Worm (Caenorhabditis elegans) whole organism, late embryonic: ENCODE data around the gene F17E9.4.

Experiments used
- C38D4.7 ChIP-seq: fragments of 200-800 bp; sonication (Bioruptor generic); optimal IDR thresholded peaks from 2 replicates; lab custom pipeline; 2018; ENCODE audit warnings: mild to moderate bottlenecking, missing genetic modification characterization, moderate library complexity, missing compliant biosample characterization
- K02D7.2 ChIP-seq: sonication (generic microtip); optimal IDR thresholded peaks from 2 replicates; lab custom pipeline; 2017; ENCODE audit warnings: mild to moderate bottlenecking, missing genetic modification characterization, missing compliant biosample characterization
- K09A11.1 ChIP-seq: sonication (generic microtip); optimal IDR thresholded peaks from 2 replicates; lab custom pipeline; 2017; ENCODE audit warnings: antibody characterized with exemption, mild to moderate bottlenecking, missing genetic modification characterization, missing compliant biosample characterization; ENCODE audit not compliant: insufficient read depth
- T23F11.4 ChIP-seq: fragments of 200-800 bp; sonication (Bioruptor generic); optimal IDR thresholded peaks from 2 replicates; lab custom pipeline; 2018; ENCODE audit warnings: mild to moderate bottlenecking, missing genetic modification characterization, missing compliant biosample characterization
- Y22D7AL.16 ChIP-seq: sonication (generic microtip); optimal IDR thresholded peaks from 2 replicates; lab custom pipeline; 2016; ENCODE audit warnings: missing genetic modification characterization, missing compliant biosample characterization
- ahr-1 ChIP-seq: sonication (generic microtip); optimal IDR thresholded peaks from 2 replicates; lab custom pipeline; 2016; ENCODE audit warnings: missing genetic modification characterization, missing compliant biosample characterization
- ama-1 ChIP-seq: fragments of 150-350 bp; optimal IDR thresholded peaks from 2 replicates; lab custom pipeline; 2014
- ceh-14 ChIP-seq: sonication (generic microtip); optimal IDR thresholded peaks from 2 replicates; lab custom pipeline; 2016; ENCODE audit warnings: missing genotype, missing genetic modification characterization, missing compliant biosample characterization
- ceh-19 ChIP-seq: fragments of 200-800 bp; sonication (Bioruptor generic); optimal IDR thresholded peaks from 2 replicates; lab custom pipeline; 2018; ENCODE audit warnings: mild to moderate bottlenecking, missing genetic modification characterization, missing compliant biosample characterization
- ceh-2 ChIP-seq: sonication (generic microtip); optimal IDR thresholded peaks from 2 replicates; lab custom pipeline; 2016; ENCODE audit warnings: missing genotype, missing genetic modification characterization, missing compliant biosample characterization
- ceh-22 ChIP-seq: sonication (generic microtip); optimal IDR thresholded peaks from 2 replicates; lab custom pipeline; 2017; ENCODE audit warnings: missing biosample characterization, missing genetic modification characterization
- ceh-24 ChIP-seq: sonication (generic microtip); optimal IDR thresholded peaks from 2 replicates; lab custom pipeline; 2016; ENCODE audit warnings: mild to moderate bottlenecking, missing genetic modification characterization, missing compliant biosample characterization
- ceh-31 ChIP-seq: sonication (generic microtip); optimal IDR thresholded peaks from 2 replicates; lab custom pipeline; 2016; ENCODE audit warnings: missing genetic modification characterization, missing compliant biosample characterization
- ceh-45 ChIP-seq: fragments of 200-800 bp; sonication (Bioruptor generic); IDR thresholded peaks from 2 replicates; pipeline ENCODE4 v1.3.6; 2022; ENCODE audit warnings: missing genetic modification reagents, missing genetic modification characterization, missing compliant biosample characterization
- ceh-48 ChIP-seq: sonication (generic microtip); optimal IDR thresholded peaks from 2 replicates; lab custom pipeline; 2016; ENCODE audit warnings: missing genetic modification characterization, inconsistent platforms, missing compliant biosample characterization
- ceh-6 ChIP-seq: fragments of 200-800 bp; sonication (Bioruptor generic); optimal IDR thresholded peaks from 2 replicates; lab custom pipeline; 2018; ENCODE audit warnings: mild to moderate bottlenecking, missing genetic modification characterization, missing compliant biosample characterization
- ceh-9 ChIP-seq: sonication (generic microtip); optimal IDR thresholded peaks from 2 replicates; lab custom pipeline; 2016; ENCODE audit warnings: mild to moderate bottlenecking, missing genetic modification characterization, inconsistent platforms, missing compliant biosample characterization
- elt-4 ChIP-seq: sonication (generic microtip); optimal IDR thresholded peaks from 2 replicates; lab custom pipeline; 2016; ENCODE audit warnings: missing genetic modification characterization, missing compliant biosample characterization
- ets-4 ChIP-seq: sonication (generic microtip); optimal IDR thresholded peaks from 2 replicates; lab custom pipeline; 2016; ENCODE audit warnings: missing genetic modification characterization, missing compliant biosample characterization
- fkh-6 ChIP-seq: sonication (generic microtip); optimal IDR thresholded peaks from 2 replicates; lab custom pipeline; 2016; ENCODE audit warnings: missing genetic modification characterization, missing compliant biosample characterization
- hlh-13 ChIP-seq: fragments of 200-800 bp; sonication (Bioruptor generic); optimal IDR thresholded peaks from 2 replicates; lab custom pipeline; 2018; ENCODE audit warnings: mild to moderate bottlenecking, missing genetic modification characterization, missing compliant biosample characterization
- hlh-30 ChIP-seq: sonication (generic microtip); optimal IDR thresholded peaks from 2 replicates; lab custom pipeline; 2017; ENCODE audit warnings: antibody characterized with exemption, missing genetic modification characterization, missing compliant biosample characterization; ENCODE audit not compliant: insufficient read depth
- hlh-6 ChIP-seq: sonication (generic microtip); optimal IDR thresholded peaks from 2 replicates; lab custom pipeline; 2016; ENCODE audit warnings: missing genotype, missing genetic modification characterization, missing compliant biosample characterization
- madf-2 ChIP-seq: sonication (generic microtip); optimal IDR thresholded peaks from 2 replicates; lab custom pipeline; 2017; ENCODE audit warnings: missing genetic modification characterization, missing compliant biosample characterization
- mec-3 ChIP-seq: sonication (generic microtip); optimal IDR thresholded peaks from 2 replicates; lab custom pipeline; 2016; ENCODE audit warnings: borderline replicate concordance, missing genetic modification characterization, missing compliant biosample characterization
- nfya-1 ChIP-seq: sonication (generic microtip); optimal IDR thresholded peaks from 2 replicates; lab custom pipeline; 2017; ENCODE audit warnings: missing genetic modification characterization, mild to moderate bottlenecking, missing compliant biosample characterization, antibody characterized with exemption, moderate library complexity
- nhr-11 ChIP-seq: fragments of 150-350 bp; optimal IDR thresholded peaks from 2 replicates; lab custom pipeline; 2014; ENCODE audit warnings: missing biosample characterization, missing genetic modification characterization
- nhr-232 ChIP-seq: sonication (generic microtip); optimal IDR thresholded peaks from 2 replicates; lab custom pipeline; 2016; ENCODE audit warnings: missing genetic modification characterization, missing compliant biosample characterization
- npax-4 ChIP-seq: sonication (generic microtip); optimal IDR thresholded peaks from 2 replicates; lab custom pipeline; 2016; ENCODE audit warnings: missing genetic modification characterization, missing compliant biosample characterization
- odd-2 ChIP-seq: sonication (generic microtip); optimal IDR thresholded peaks from 2 replicates; lab custom pipeline; 2017; ENCODE audit warnings: antibody characterized with exemption, mild to moderate bottlenecking, missing genetic modification characterization, missing compliant biosample characterization
- pax-1 ChIP-seq: fragments of 150-350 bp; optimal IDR thresholded peaks from 2 replicates; lab custom pipeline; 2014; ENCODE audit warnings: missing biosample characterization, missing genetic modification characterization
- pha-2 ChIP-seq: sonication (generic microtip); optimal IDR thresholded peaks from 2 replicates; lab custom pipeline; 2017; ENCODE audit warnings: mild to moderate bottlenecking, missing genetic modification characterization, missing compliant biosample characterization
- pha-4 ChIP-seq: fragments of 150-350 bp; optimal IDR thresholded peaks from 2 replicates; lab custom pipeline; 2018; ENCODE audit warnings: missing biosample characterization, missing genetic modification reagents, missing genetic modification characterization
- pros-1 ChIP-seq: fragments of 150-350 bp; optimal IDR thresholded peaks from 2 replicates; lab custom pipeline; 2014; ENCODE audit warnings: missing biosample characterization, missing genetic modification reagents, missing genetic modification characterization
- rnt-1 ChIP-seq: sonication (generic microtip); optimal IDR thresholded peaks from 2 replicates; lab custom pipeline; 2016; ENCODE audit warnings: missing genetic modification characterization, missing compliant biosample characterization
- sdc-2 ChIP-seq: sonication (generic microtip); optimal IDR thresholded peaks from 2 replicates; lab custom pipeline; 2016; ENCODE audit warnings: missing genotype, missing genetic modification characterization, missing compliant biosample characterization
- sox-2 ChIP-seq: fragments of 200-800 bp; sonication (Bioruptor generic); IDR thresholded peaks from 2 replicates; pipeline ENCODE4 v1.3.6; 2022; ENCODE audit warnings: missing genetic modification reagents, missing genetic modification characterization, missing compliant biosample characterization
- sox-4 ChIP-seq: sonication (generic microtip); optimal IDR thresholded peaks from 2 replicates; lab custom pipeline; 2017; ENCODE audit warnings: mild to moderate bottlenecking, missing genetic modification characterization, inconsistent platforms, missing compliant biosample characterization
- syd-9 ChIP-seq: sonication (generic microtip); optimal IDR thresholded peaks from 2 replicates; lab custom pipeline; 2016; ENCODE audit warnings: mild to moderate bottlenecking, missing genetic modification characterization, moderate library complexity, missing compliant biosample characterization
- tbx-2 ChIP-seq: sonication (generic microtip); optimal IDR thresholded peaks from 2 replicates; lab custom pipeline; 2016; ENCODE audit warnings: missing genetic modification characterization, missing compliant biosample characterization
- tbx-7 ChIP-seq: sonication (generic microtip); optimal IDR thresholded peaks from 2 replicates; lab custom pipeline; 2016; ENCODE audit warnings: missing genotype, missing genetic modification characterization, missing compliant biosample characterization
- unc-3 ChIP-seq, 2 experiments: fragments of 200-800 bp in 1 of 2; sonication (Bioruptor generic) in 1 of 2; sonication (generic microtip) in 1 of 2; conservative IDR thresholded peaks in 1 of 2; optimal IDR thresholded peaks in 1 of 2; 2 replicates each; pipeline versions ENCODE4 v1.3.6 to Lab custom; 2016 to 2022; ENCODE audit warnings: missing compliant biosample characterization in 2 of 2, missing genetic modification characterization in 2 of 2, missing genetic modification reagents in 1 of 2
- unc-55 ChIP-seq: sonication (generic microtip); optimal IDR thresholded peaks from 2 replicates; lab custom pipeline; 2017; ENCODE audit warnings: missing biosample characterization, missing genetic modification reagents, missing genetic modification characterization
- zip-5 ChIP-seq: sonication (generic microtip); optimal IDR thresholded peaks from 2 replicates; lab custom pipeline; 2016; ENCODE audit warnings: missing genetic modification characterization, missing compliant biosample characterization

Gene F17E9.4

DNA sequence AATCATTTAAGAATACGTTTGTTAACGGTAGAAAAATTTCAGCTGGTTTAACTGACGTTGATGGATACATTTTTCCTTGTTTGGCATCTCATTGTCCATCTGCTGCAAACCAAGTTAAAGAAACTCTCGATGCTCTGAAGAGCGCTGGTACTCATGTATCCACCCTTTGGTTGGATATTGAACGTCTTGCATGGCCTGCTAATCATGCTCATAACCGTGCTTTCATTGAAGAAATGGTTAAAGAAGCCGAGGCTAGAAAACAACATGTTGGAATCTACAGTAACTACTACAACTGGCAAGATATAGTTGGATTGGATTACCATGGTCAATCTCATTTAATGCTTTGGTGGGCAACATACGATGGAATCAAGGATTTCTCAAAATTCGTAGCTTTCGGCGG is 15.1 kb upstream of the F17E9.4 start:
- TF ChIP-seq ceh-19 (GFP tag; lab: Kevin White, UChicago), result no peak
- no peak for TF ChIP-seq tbx-2 (tag; lab: Kevin White, UChicago)
- TF ChIP-seq pros-1 (tag; lab: Kevin White, UChicago), result no peak
- no peak for TF ChIP-seq ceh-24 (tag; lab: Kevin White, UChicago)
- no peak for TF ChIP-seq K02D7.2 (tag; lab: Kevin White, UChicago)
- no peak for TF ChIP-seq sox-2 (GFP tag; lab: Robert Waterston, UW)
- no peak for TF ChIP-seq ceh-22
- TF ChIP-seq mec-3 (tag; lab: Kevin White, UChicago), result no peak
- no peak for TF ChIP-seq unc-55 (GFP tag; lab: Kevin White, UChicago)
- TF ChIP-seq hlh-6 (tag; lab: Kevin White, UChicago), result no peak
- no peak for TF ChIP-seq npax-4
- no peak for TF ChIP-seq ceh-2 (tag; lab: Kevin White, UChicago)

DNA sequence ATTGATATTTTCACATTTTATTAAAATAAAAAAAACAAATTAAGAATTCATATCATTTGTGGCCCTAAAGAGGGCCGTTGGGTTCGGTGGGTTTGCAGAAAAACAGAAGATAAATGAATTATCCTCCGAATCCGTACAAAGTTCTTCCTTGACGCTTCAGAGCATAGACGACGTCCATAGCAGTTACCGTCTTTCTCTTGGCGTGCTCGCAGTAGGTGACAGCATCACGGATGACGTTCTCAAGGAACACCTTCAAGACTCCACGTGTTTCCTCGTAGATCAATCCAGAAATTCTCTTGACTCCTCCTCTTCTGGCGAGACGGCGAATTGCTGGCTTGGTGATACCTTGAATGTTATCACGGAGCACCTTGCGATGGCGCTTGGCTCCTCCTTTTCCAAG is 14.6 kb upstream of the F17E9.4 start:
- TF ChIP-seq ama-1 (lab: Kevin White, UChicago) (peak; percentile 35), tbx-2 (tag; lab: Kevin White, UChicago) (no peak)

DNA sequence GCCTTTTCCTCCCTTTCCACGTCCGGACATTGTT is 14.4 kb upstream of the F17E9.4 start, which contains the start of gene his-31:
Gene his-31 (minus strand): TSS at position 30 of the 34 bp plus-strand sequence.
- TF ChIP-seq ceh-45, result no peak
- no peak for TF ChIP-seq Y22D7AL.16 (tag; lab: Kevin White, UChicago)
- no peak for TF ChIP-seq ceh-6 (GFP tag; lab: Kevin White, UChicago)

DNA sequence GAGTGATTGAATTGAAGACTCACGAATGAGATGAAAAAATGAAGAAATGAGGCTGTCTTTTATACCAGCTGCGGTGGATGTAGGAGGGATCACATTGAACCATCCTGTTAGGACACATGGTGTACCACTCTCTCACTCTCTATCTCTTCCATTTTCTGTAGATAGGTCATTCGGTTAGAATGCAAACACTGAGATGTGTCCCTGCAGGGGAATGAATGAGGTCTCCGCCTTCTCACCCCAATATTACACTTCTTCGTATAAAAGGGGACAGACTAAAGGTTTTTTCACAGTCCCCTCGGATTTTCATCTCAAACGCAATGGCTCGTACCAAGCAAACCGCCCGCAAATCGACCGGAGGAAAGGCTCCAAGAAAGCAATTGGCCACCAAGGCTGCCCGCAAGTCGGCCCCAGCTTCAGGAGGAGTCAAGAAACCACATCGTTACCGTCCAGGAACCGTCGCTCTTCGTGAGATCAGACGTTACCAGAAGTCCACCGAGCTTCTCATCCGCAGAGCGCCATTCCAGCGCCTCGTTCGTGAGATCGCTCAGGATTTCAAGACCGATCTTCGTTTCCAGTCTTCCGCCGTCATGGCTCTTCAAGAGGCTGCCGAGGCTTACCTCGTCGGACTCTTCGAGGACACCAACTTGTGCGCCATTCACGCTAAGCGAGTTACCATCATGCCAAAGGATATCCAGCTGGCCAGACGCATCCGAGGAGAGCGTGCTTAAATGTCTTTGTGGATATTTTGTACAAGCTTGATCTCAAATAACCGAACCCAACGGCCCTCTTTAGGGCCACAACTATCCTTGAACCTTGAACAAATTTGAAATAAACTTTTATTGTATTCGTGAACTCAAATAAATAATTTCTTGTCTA is 13.9 kb upstream of the F17E9.4 start, which contains the start of gene his-32:
Gene his-32 (plus strand): TSS at position 318 of the 876 bp plus-strand sequence.
- peak; percentile 83 for TF ChIP-seq hlh-30 (tag; lab: Kevin White, UChicago)
- no peak for TF ChIP-seq ceh-24 (tag; lab: Kevin White, UChicago)
- TF ChIP-seq odd-2 (tag; lab: Kevin White, UChicago), result no peak
- TF ChIP-seq hlh-13 (GFP tag; lab: Kevin White, UChicago), result no peak
- peak; percentile 86 for TF ChIP-seq ceh-31 (tag; lab: Kevin White, UChicago)
- TF ChIP-seq npax-4, result no peak
- no peak for TF ChIP-seq madf-2
- TF ChIP-seq C38D4.7 (GFP tag; lab: Kevin White, UChicago), result no peak
- TF ChIP-seq unc-55 (GFP tag; lab: Kevin White, UChicago), result peak; percentile 19
- TF ChIP-seq ceh-14 (tag; lab: Kevin White, UChicago), result no peak
- TF ChIP-seq pax-1 (tag; lab: Kevin White, UChicago), result peak; percentile 85
- TF ChIP-seq ceh-9, result no peak
- no peak for TF ChIP-seq T23F11.4 (GFP tag; lab: Kevin White, UChicago)
- no peak for TF ChIP-seq ceh-48
- no peak for TF ChIP-seq ahr-1
- peak; percentile 83 for TF ChIP-seq sox-2 (GFP tag; lab: Robert Waterston, UW)
- peak; percentile 34 for TF ChIP-seq rnt-1
- TF ChIP-seq sox-4 (tag; lab: Kevin White, UChicago), result no peak
- no peak for TF ChIP-seq unc-3 (GFP tag; conservative IDR thresholded peaks at IDR 0.05; lab: Robert Waterston, UW)
- no peak for TF ChIP-seq unc-3 (tag; optimal IDR thresholded peaks at IDR 0.05; lab: Kevin White, UChicago)
- TF ChIP-seq hlh-6 (tag; lab: Kevin White, UChicago), result no peak
- TF ChIP-seq ceh-45, result no peak
- TF ChIP-seq pha-4, result no peak
- no peak for TF ChIP-seq zip-5 (tag; lab: Kevin White, UChicago)
- no peak for TF ChIP-seq mec-3 (tag; lab: Kevin White, UChicago)
- TF ChIP-seq nhr-232 (tag; lab: Kevin White, UChicago), result no peak
- no peak for TF ChIP-seq K09A11.1 (tag; lab: Kevin White, UChicago)
- peak; percentile 56 for TF ChIP-seq sdc-2 (tag; lab: Kevin White, UChicago)
- TF ChIP-seq pha-2, result peak; percentile 35
- TF ChIP-seq nhr-11 (tag; lab: Kevin White, UChicago), result no peak
- peak; percentile 26 for TF ChIP-seq fkh-6 (tag; lab: Kevin White, UChicago)
- no peak for TF ChIP-seq ets-4
- TF ChIP-seq elt-4 (tag; lab: Kevin White, UChicago), result no peak
- peak; percentile 79 for TF ChIP-seq tbx-7 (tag; lab: Kevin White, UChicago)
- no peak for TF ChIP-seq syd-9 (tag; lab: Kevin White, UChicago)
- TF ChIP-seq pros-1 (tag; lab: Kevin White, UChicago), result peak; percentile 5
- TF ChIP-seq ceh-2 (tag; lab: Kevin White, UChicago), result peak; percentile 52
- TF ChIP-seq nfya-1 (tag; lab: Kevin White, UChicago), result peak; percentile 75
- TF ChIP-seq K02D7.2 (tag; lab: Kevin White, UChicago), result no peak
